Worm (Caenorhabditis elegans): Measurements from ENCODE around the gene snu-13.

The snu-13 gene

ce11 chrII:10675302-10675701, 16.9 kb upstream of the snu-13 start, which contains the start of gene ptb-1:
TSS of gene ptb-1 (plus strand) at chrII:10675602.
- no peak for TF ChIP-seq sea-1 (GFP tag; conservative IDR thresholded peaks at IDR 0.05)
- no peak for TF ChIP-seq ceh-13 (GFP tag; optimal IDR thresholded peaks at IDR 0.05)
- no peak for TF ChIP-seq hmbx-1 (tag; optimal IDR thresholded peaks at IDR 0.05)
- no peak for TF ChIP-seq hmg-4 (GFP tag; optimal IDR thresholded peaks at IDR 0.05)
- TF ChIP-seq F13C5.2 (tag; optimal IDR thresholded peaks at IDR 0.05) = no peak
- TF ChIP-seq scrt-1 (GFP tag; IDR thresholded peaks at IDR 0.05) = no peak
- TF ChIP-seq ets-7 (tag; optimal IDR thresholded peaks at IDR 0.05) = no peak
- TF ChIP-seq tra-4 (tag; optimal IDR thresholded peaks at IDR 0.05) = no peak
- TF ChIP-seq tbx-11 (GFP tag; IDR thresholded peaks at IDR 0.05) = no peak
- TF ChIP-seq pes-1 (GFP tag; IDR thresholded peaks at IDR 0.05) = no peak
- TF ChIP-seq ama-1 (optimal IDR thresholded peaks at IDR 0.05) = no peak
- TF ChIP-seq ceh-36 (tag; optimal IDR thresholded peaks at IDR 0.05) = no peak
- no peak for TF ChIP-seq tbx-37 (GFP tag; conservative IDR thresholded peaks at IDR 0.05)
- no peak for TF ChIP-seq aly-1 (tag; optimal IDR thresholded peaks at IDR 0.05)
- no peak for TF ChIP-seq flt-1 (GFP tag; IDR thresholded peaks at IDR 0.05)
- TF ChIP-seq B0310.2 (tag; optimal IDR thresholded peaks at IDR 0.05) = no peak

DNA sequence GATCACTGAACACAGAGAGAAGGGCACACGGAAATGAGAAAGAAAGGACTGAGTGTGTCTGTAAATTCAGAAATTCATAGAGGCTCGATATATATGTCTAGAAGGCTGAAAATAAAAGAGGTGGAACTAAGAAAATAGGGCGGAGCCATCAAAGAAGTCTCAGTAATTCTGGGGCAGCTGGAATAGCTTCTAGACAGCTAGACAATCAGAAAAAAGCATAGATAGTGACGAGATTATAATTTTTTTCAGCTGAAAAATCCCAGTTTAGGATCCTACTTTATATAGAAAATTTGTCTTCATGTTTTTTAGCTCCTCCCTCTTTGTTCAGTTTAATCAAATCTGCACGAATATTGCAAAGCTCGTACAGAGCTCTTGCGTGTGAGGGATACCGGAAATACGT, 6.6 kb upstream of the snu-13 start, which contains the start of gene D2089.3:
D2089.3 (minus strand) TSS at position 101 of the 400 bp plus-strand sequence.
- no peak for TF ChIP-seq sea-1 (GFP tag; conservative IDR thresholded peaks at IDR 0.05)
- TF ChIP-seq tra-4 (tag; optimal IDR thresholded peaks at IDR 0.05) = no peak
- TF ChIP-seq hmbx-1 (tag; optimal IDR thresholded peaks at IDR 0.05) = no peak
- TF ChIP-seq ceh-13 (GFP tag; optimal IDR thresholded peaks at IDR 0.05) = no peak
- no peak for TF ChIP-seq ama-1 (optimal IDR thresholded peaks at IDR 0.05)
- TF ChIP-seq F13C5.2 (tag; optimal IDR thresholded peaks at IDR 0.05) = no peak
- no peak for TF ChIP-seq B0310.2 (tag; optimal IDR thresholded peaks at IDR 0.05)
- TF ChIP-seq tbx-11 (GFP tag; IDR thresholded peaks at IDR 0.05) = no peak
- TF ChIP-seq tbx-37 (GFP tag; conservative IDR thresholded peaks at IDR 0.05) = no peak

- TF ChIP-seq aly-1 (tag; optimal IDR thresholded peaks at IDR 0.05) (no peak), tbx-11 (GFP tag; IDR thresholded peaks at IDR 0.05) (no peak), tbx-37 (GFP tag; conservative IDR thresholded peaks at IDR 0.05) (no peak), B0310.2 (tag; optimal IDR thresholded peaks at IDR 0.05) (no peak), ama-1 (optimal IDR thresholded peaks at IDR 0.05) (no peak), F13C5.2 (tag; optimal IDR thresholded peaks at IDR 0.05) (no peak), ets-7 (tag; optimal IDR thresholded peaks at IDR 0.05) (no peak), hnd-1 (tag; optimal IDR thresholded peaks at IDR 0.05) (no peak), tra-4 (tag; optimal IDR thresholded peaks at IDR 0.05) (no peak), hmbx-1 (tag; optimal IDR thresholded peaks at IDR 0.05) (no peak)
These were observed 4.3 kb upstream of the snu-13 start, which contains the start of gene D2089.8 for ce11 chrII:10662698-10663097. TSS of gene D2089.8 (minus strand) at chrII:10662781.

ce11 chrII:10662279-10662678, 3.9 kb upstream of the snu-13 start:
- TF ChIP-seq aly-1 (tag; optimal IDR thresholded peaks at IDR 0.05) (no peak), pes-1 (GFP tag; IDR thresholded peaks at IDR 0.05) (no peak), ama-1 (optimal IDR thresholded peaks at IDR 0.05) (peak; percentile 61), tbx-11 (GFP tag; IDR thresholded peaks at IDR 0.05) (no peak)

DNA sequence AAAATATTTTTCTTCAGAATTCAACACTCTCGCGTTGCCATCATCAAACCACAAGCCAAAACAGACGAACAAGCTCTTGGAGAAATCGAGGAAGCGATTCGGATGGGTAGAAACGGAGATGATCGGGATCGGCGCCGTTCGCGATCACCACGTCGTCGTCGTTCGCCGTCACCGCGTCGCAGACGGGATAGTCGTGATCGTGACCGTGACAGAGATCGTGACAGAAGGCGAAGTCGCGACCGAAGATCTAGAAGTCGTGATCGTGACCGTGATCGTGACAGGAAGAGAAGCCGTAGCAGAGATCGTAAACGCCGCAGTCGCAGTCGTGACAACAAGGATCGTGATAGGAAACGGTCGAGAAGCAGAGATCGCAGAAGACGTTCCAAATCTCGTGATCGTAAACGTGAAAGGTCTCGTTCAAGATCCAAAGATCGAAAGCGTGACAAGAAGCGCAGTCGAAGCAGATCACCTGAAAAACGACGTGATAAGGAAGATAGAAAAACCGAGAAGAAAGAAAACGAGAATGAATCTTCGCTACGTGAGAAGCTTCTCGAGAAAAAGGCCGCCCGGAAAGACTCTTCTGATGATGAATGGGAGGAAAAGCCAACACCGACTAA, 3.1 kb upstream of the snu-13 start:
- TF ChIP-seq aly-1 (tag; optimal IDR thresholded peaks at IDR 0.05) (no peak), ceh-13 (GFP tag; optimal IDR thresholded peaks at IDR 0.05) (no peak), B0310.2 (tag; optimal IDR thresholded peaks at IDR 0.05) (no peak), tbx-11 (GFP tag; IDR thresholded peaks at IDR 0.05) (no peak), hmg-4 (GFP tag; optimal IDR thresholded peaks at IDR 0.05) (no peak), tbx-37 (GFP tag; conservative IDR thresholded peaks at IDR 0.05) (no peak), ets-7 (tag; optimal IDR thresholded peaks at IDR 0.05) (no peak), hnd-1 (tag; optimal IDR thresholded peaks at IDR 0.05) (no peak)

DNA sequence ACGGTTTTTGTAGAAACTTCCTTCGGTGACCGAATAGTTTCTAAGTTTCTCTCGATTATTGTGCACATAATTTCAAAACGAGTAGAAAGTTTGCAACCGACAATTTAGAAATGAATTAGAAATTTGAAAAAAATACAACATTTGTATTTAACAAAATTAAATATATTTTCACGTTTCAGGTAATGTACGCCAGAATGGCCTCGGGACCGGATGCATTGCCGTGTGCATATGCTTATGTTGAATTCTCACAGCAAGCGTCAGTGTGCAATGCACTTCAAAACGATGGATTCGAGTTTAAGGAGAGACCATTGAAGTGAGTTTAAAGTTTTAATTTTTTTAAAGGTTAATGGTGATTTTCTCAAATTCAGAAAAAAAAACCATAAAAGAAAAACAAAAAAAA, 2.5 kb upstream of the snu-13 start, which contains the start of gene marc-2:
marc-2 (minus strand) TSS at position 101 of the 400 bp plus-strand sequence.
- no peak for TF ChIP-seq F13C5.2 (tag; optimal IDR thresholded peaks at IDR 0.05)
- no peak for TF ChIP-seq pes-1 (GFP tag; IDR thresholded peaks at IDR 0.05)

- TF ChIP-seq ets-7 (tag; optimal IDR thresholded peaks at IDR 0.05) = no peak
- TF ChIP-seq hnd-1 (tag; optimal IDR thresholded peaks at IDR 0.05) = no peak
- no peak for TF ChIP-seq tbx-37 (GFP tag; conservative IDR thresholded peaks at IDR 0.05)
- no peak for TF ChIP-seq F13C5.2 (tag; optimal IDR thresholded peaks at IDR 0.05)
- TF ChIP-seq ceh-36 (tag; optimal IDR thresholded peaks at IDR 0.05) = no peak
- no peak for TF ChIP-seq tra-4 (tag; optimal IDR thresholded peaks at IDR 0.05)
- no peak for TF ChIP-seq hmbx-1 (tag; optimal IDR thresholded peaks at IDR 0.05)
- TF ChIP-seq scrt-1 (GFP tag; IDR thresholded peaks at IDR 0.05) = no peak
- no peak for TF ChIP-seq tbx-11 (GFP tag; IDR thresholded peaks at IDR 0.05)
- no peak for TF ChIP-seq hmg-4 (GFP tag; optimal IDR thresholded peaks at IDR 0.05)
- TF ChIP-seq aly-1 (tag; optimal IDR thresholded peaks at IDR 0.05) = no peak
These were observed 1.2 kb upstream of the snu-13 start for ce11 chrII:10659585-10659984.

ce11 chrII:10657632-10658108, 756 bp downstream of the snu-13 start, which contains the start of gene lact-3:
TSS of gene lact-3 (minus strand) at chrII:10657682.
- TF ChIP-seq hmg-4 (GFP tag; optimal IDR thresholded peaks at IDR 0.05) = no peak
- 0 out of 2 replicates have a peak, but pooled peaks have one; percentile 9 for TF ChIP-seq sea-1 (GFP tag; conservative IDR thresholded peaks at IDR 0.05)
- TF ChIP-seq ceh-36 (tag; optimal IDR thresholded peaks at IDR 0.05) = no peak
- no peak for TF ChIP-seq tra-4 (tag; optimal IDR thresholded peaks at IDR 0.05)
- TF ChIP-seq ama-1 (optimal IDR thresholded peaks at IDR 0.05) = no peak
- TF ChIP-seq pes-1 (GFP tag; IDR thresholded peaks at IDR 0.05) = no peak
- TF ChIP-seq scrt-1 (GFP tag; IDR thresholded peaks at IDR 0.05) = no peak

All from whole organism, early embryonic.